Fruit fly (Drosophila melanogaster) whole organism, embryonic: ENCODE results near the gene CG17329.

Source experiments
- C15 ChIP-seq: fragments of 200-800 bp; sonication (Bioruptor generic); IDR thresholded peaks from 3 replicates; pipeline ENCODE4 v1.3.6; 2022; ENCODE audit warnings: missing biosample characterization, missing genetic modification characterization
- CG11398 ChIP-seq: fragments of 200-800 bp; sonication (Bioruptor generic); optimal IDR thresholded peaks from 2 replicates; lab custom pipeline; 2016; ENCODE audit warnings: missing biosample characterization, missing genetic modification characterization
- CG12155 ChIP-seq: fragments of 200-800 bp; sonication (Bioruptor generic); optimal IDR thresholded peaks from 3 replicates; lab custom pipeline; 2016; ENCODE audit warnings: missing biosample characterization, missing genetic modification characterization
- CG12219 ChIP-seq: fragments of 200-800 bp; sonication (Bioruptor generic); optimal IDR thresholded peaks from 3 replicates; lab custom pipeline; 2018; ENCODE audit warnings: missing biosample characterization, mild to moderate bottlenecking, missing genetic modification characterization
- CG13624 ChIP-seq: fragments of 200-800 bp; sonication (Bioruptor generic); optimal IDR thresholded peaks from 2 replicates; lab custom pipeline; 2016; ENCODE audit warnings: missing biosample characterization, missing genetic modification characterization
- CG14965 ChIP-seq: fragments of 200-800 bp; sonication (Bioruptor generic); optimal IDR thresholded peaks from 2 replicates; lab custom pipeline; 2016; ENCODE audit warnings: missing biosample characterization, missing genetic modification characterization, borderline replicate concordance
- CG15011 ChIP-seq: fragments of 200-800 bp; sonication (Bioruptor generic); optimal IDR thresholded peaks from 3 replicates; lab custom pipeline; 2018; ENCODE audit warnings: missing biosample characterization, mild to moderate bottlenecking, missing genetic modification characterization
- CG15601 ChIP-seq: fragments of 200-800 bp; sonication (Bioruptor generic); optimal IDR thresholded peaks from 3 replicates; lab custom pipeline; 2019; ENCODE audit warnings: missing biosample characterization, mild to moderate bottlenecking, missing genetic modification characterization, moderate library complexity
- CG1602 ChIP-seq: fragments of 200-800 bp; sonication (Bioruptor generic); optimal IDR thresholded peaks from 3 replicates; lab custom pipeline; 2016; ENCODE audit warnings: missing biosample characterization, missing genetic modification characterization
- CG1647 ChIP-seq: fragments of 200-800 bp; sonication (Bioruptor generic); optimal IDR thresholded peaks from 3 replicates; lab custom pipeline; 2016; ENCODE audit warnings: missing biosample characterization, missing genetic modification characterization
- CG2116 ChIP-seq: fragments of 200-800 bp; sonication (Bioruptor generic); optimal IDR thresholded peaks from 3 replicates; lab custom pipeline; 2018; ENCODE audit warnings: missing biosample characterization, mild to moderate bottlenecking, missing genetic modification characterization
- CG2120 ChIP-seq: fragments of 200-800 bp; sonication (Bioruptor generic); optimal IDR thresholded peaks from 3 replicates; lab custom pipeline; 2016; ENCODE audit warnings: missing biosample characterization, missing genetic modification characterization
- CG31388 ChIP-seq: fragments of 200-800 bp; sonication (Bioruptor generic); optimal IDR thresholded peaks from 2 replicates; lab custom pipeline; 2016; ENCODE audit warnings: missing biosample characterization, missing genetic modification characterization
- CG3847 ChIP-seq: fragments of 200-800 bp; sonication (Bioruptor generic); IDR thresholded peaks from 2 replicates; pipeline ENCODE4 v1.3.6; 2022; ENCODE audit warnings: missing biosample characterization, missing genetic modification characterization
- CG4360 ChIP-seq: fragments of 200-800 bp; sonication (Bioruptor generic); IDR thresholded peaks from 2 replicates; pipeline ENCODE4 v1.3.6; 2022; ENCODE audit warnings: missing biosample characterization, missing genetic modification characterization
- CG6683 ChIP-seq: fragments of 200-800 bp; sonication (Bioruptor generic); optimal IDR thresholded peaks from 2 replicates; lab custom pipeline; 2017; ENCODE audit warnings: missing biosample characterization, mild to moderate bottlenecking, missing genetic modification characterization, missing genetic modification reagents
- CG6765 ChIP-seq: fragments of 200-800 bp; sonication (Bioruptor generic); optimal IDR thresholded peaks from 3 replicates; lab custom pipeline; 2017; ENCODE audit warnings: missing biosample characterization, mild to moderate bottlenecking, missing genetic modification characterization
- CG6854 ChIP-seq: fragments of 200-800 bp; sonication (Bioruptor generic); optimal IDR thresholded peaks from 3 replicates; lab custom pipeline; 2017; ENCODE audit warnings: missing biosample characterization, mild to moderate bottlenecking, missing genetic modification characterization
- CG7786 ChIP-seq: fragments of 200-800 bp; sonication (Bioruptor generic); optimal IDR thresholded peaks from 2 replicates; lab custom pipeline; 2016; ENCODE audit warnings: missing biosample characterization, missing genetic modification characterization
- CG7963 ChIP-seq: fragments of 200-800 bp; sonication (Bioruptor generic); IDR thresholded peaks from 3 replicates; pipeline ENCODE4 v1.3.6; 2022; ENCODE audit warnings: missing biosample characterization, missing genetic modification characterization; ENCODE audit not compliant: partially characterized antibody
- CG8924 ChIP-seq: fragments of 200-800 bp; optimal IDR thresholded peaks from 3 replicates; lab custom pipeline; 2019; ENCODE audit warnings: missing biosample characterization, mild to moderate bottlenecking, missing genetic modification characterization, moderate library complexity
- CG9817 ChIP-seq: fragments of 200-800 bp; sonication (Bioruptor generic); optimal IDR thresholded peaks from 2 replicates; lab custom pipeline; 2018; ENCODE audit warnings: missing biosample characterization, mild to moderate bottlenecking, missing genetic modification characterization, moderate library complexity
- CG9876 ChIP-seq: fragments of 200-800 bp; sonication (Bioruptor generic); optimal IDR thresholded peaks from 2 replicates; lab custom pipeline; 2016; ENCODE audit warnings: missing biosample characterization, missing genetic modification characterization
- D19B ChIP-seq: fragments of 200-800 bp; sonication (Bioruptor generic); optimal IDR thresholded peaks from 2 replicates; lab custom pipeline; 2017; ENCODE audit warnings: missing biosample characterization, mild to moderate bottlenecking, missing genetic modification characterization
- Dek ChIP-seq: fragments of 200-800 bp; sonication (Bioruptor generic); optimal IDR thresholded peaks from 3 replicates; lab custom pipeline; 2019; ENCODE audit warnings: missing biosample characterization, mild to moderate bottlenecking, missing genetic modification characterization, moderate library complexity
- Ets97D ChIP-seq: fragments of 200-800 bp; sonication (Bioruptor generic); optimal IDR thresholded peaks from 3 replicates; lab custom pipeline; 2016; ENCODE audit warnings: missing biosample characterization, missing genetic modification characterization
- HLH54F ChIP-seq: fragments of 200-800 bp; sonication (Bioruptor generic); optimal IDR thresholded peaks from 3 replicates; lab custom pipeline; 2016; ENCODE audit warnings: missing biosample characterization, missing genetic modification characterization
- Hr51 ChIP-seq, 2 experiments: fragments of 200-800 bp; sonication (Bioruptor generic); optimal IDR thresholded peaks; 2 replicates in 1 of 2; 3 replicates in 1 of 2; lab custom pipeline; 2016 to 2018; ENCODE audit warnings: missing biosample characterization in 2 of 2, missing genetic modification characterization in 2 of 2, mild to moderate bottlenecking in 1 of 2, moderate library complexity in 1 of 2
- Lhr ChIP-seq: fragments of 200-800 bp; sonication (Bioruptor generic); optimal IDR thresholded peaks from 3 replicates; lab custom pipeline; 2017; ENCODE audit warnings: mild to moderate bottlenecking, missing biosample characterization, missing genetic modification reagents, missing genetic modification characterization
- Pdp1 ChIP-seq, 2 experiments: fragments of 200-800 bp; sonication (Bioruptor generic); optimal IDR thresholded peaks; 3 replicates each; lab custom pipeline; 2016; ENCODE audit warnings: missing biosample characterization in 2 of 2, missing genetic modification characterization in 2 of 2, mild to moderate bottlenecking in 1 of 2, moderate library complexity in 1 of 2
- Sox102F ChIP-seq: fragments of 200-800 bp; sonication (Bioruptor generic); optimal IDR thresholded peaks from 2 replicates; lab custom pipeline; 2018; ENCODE audit warnings: missing biosample characterization, mild to moderate bottlenecking, missing genetic modification characterization, moderate library complexity
- Xrp1 ChIP-seq: fragments of 200-800 bp; sonication (Bioruptor generic); IDR thresholded peaks from 2 replicates; pipeline ENCODE4 v1.3.6; 2022; ENCODE audit warnings: missing biosample characterization, missing genetic modification characterization
- abd-A ChIP-seq: fragments of 200-800 bp; sonication (Bioruptor generic); optimal IDR thresholded peaks from 3 replicates; lab custom pipeline; 2019; ENCODE audit warnings: missing biosample characterization, mild to moderate bottlenecking, missing genetic modification characterization, moderate library complexity
- caup ChIP-seq: fragments of 200-800 bp; sonication (Bioruptor generic); optimal IDR thresholded peaks from 3 replicates; lab custom pipeline; 2017; ENCODE audit warnings: missing biosample characterization, mild to moderate bottlenecking, missing genetic modification characterization, moderate library complexity; ENCODE audit not compliant: severe bottlenecking
- corto ChIP-seq: fragments of 200-800 bp; sonication (Bioruptor generic); optimal IDR thresholded peaks from 2 replicates; lab custom pipeline; 2016; ENCODE audit warnings: missing biosample characterization, mild to moderate bottlenecking, missing genetic modification characterization, moderate library complexity
- croc ChIP-seq: fragments of 200-800 bp; sonication (Bioruptor generic); conservative IDR thresholded peaks from 3 replicates; pipeline ENCODE4 v1.3.6; 2022; ENCODE audit warnings: missing biosample characterization, missing genetic modification characterization
- ftz-f1 ChIP-seq: fragments of 200-800 bp; sonication (Bioruptor generic); optimal IDR thresholded peaks from 2 replicates; lab custom pipeline; 2016; ENCODE audit warnings: missing biosample characterization, missing genetic modification characterization
- fu2 ChIP-seq: fragments of 200-800 bp; sonication (Bioruptor generic); optimal IDR thresholded peaks from 2 replicates; lab custom pipeline; 2016; ENCODE audit warnings: missing biosample characterization, missing genetic modification characterization
- gt ChIP-seq: fragments of 200-800 bp; sonication (Bioruptor generic); IDR thresholded peaks from 2 replicates; pipeline ENCODE4 v1.3.6; 2022; ENCODE audit warnings: missing biosample characterization, missing genetic modification characterization
- maf-S ChIP-seq: fragments of 200-800 bp; sonication (Bioruptor generic); optimal IDR thresholded peaks from 2 replicates; lab custom pipeline; 2016; ENCODE audit warnings: missing biosample characterization, missing genetic modification characterization
- nau ChIP-seq: fragments of 200-800 bp; sonication (Bioruptor generic); optimal IDR thresholded peaks from 3 replicates; lab custom pipeline; 2017; ENCODE audit warnings: missing biosample characterization, mild to moderate bottlenecking, missing genetic modification characterization, missing genetic modification reagents
- peb ChIP-seq: fragments of 200-800 bp; sonication (Bioruptor generic); IDR thresholded peaks from 2 replicates; pipeline ENCODE4 v1.3.6; 2022; ENCODE audit warnings: missing biosample characterization, missing genetic modification characterization
- sens-2 ChIP-seq: fragments of 200-800 bp; sonication (Bioruptor generic); IDR thresholded peaks from 2 replicates; pipeline ENCODE4 v1.3.6; 2022; ENCODE audit warnings: missing biosample characterization, missing genetic modification characterization
- slp2 ChIP-seq: fragments of 200-800 bp; sonication (Bioruptor generic); optimal IDR thresholded peaks from 2 replicates; lab custom pipeline; 2016; ENCODE audit warnings: missing biosample characterization, missing genetic modification characterization
- sug ChIP-seq: fragments of 200-800 bp; optimal IDR thresholded peaks from 2 replicates; lab custom pipeline; 2019; ENCODE audit warnings: missing biosample characterization, mild to moderate bottlenecking, missing genetic modification characterization, moderate library complexity
- tio ChIP-seq: fragments of 200-800 bp; sonication (Bioruptor generic); optimal IDR thresholded peaks from 2 replicates; lab custom pipeline; 2017; ENCODE audit warnings: missing biosample characterization, missing genetic modification characterization, inconsistent platforms
- twi ChIP-seq: fragments of 200-800 bp; optimal IDR thresholded peaks from 2 replicates; lab custom pipeline; 2019; ENCODE audit warnings: missing biosample characterization, mild to moderate bottlenecking, missing genetic modification characterization, moderate library complexity
- tx ChIP-seq: fragments of 200-800 bp; sonication (Bioruptor generic); optimal IDR thresholded peaks from 2 replicates; lab custom pipeline; 2016; ENCODE audit warnings: missing biosample characterization, missing genetic modification characterization
- yki ChIP-seq: fragments of >200 bp; optimal IDR thresholded peaks from 3 replicates; lab custom pipeline; 2018
- zfh2 ChIP-seq: fragments of 200-800 bp; sonication (Bioruptor generic); optimal IDR thresholded peaks from 2 replicates; lab custom pipeline; 2016; ENCODE audit warnings: missing biosample characterization, missing genetic modification characterization

Gene CG17329

dm6 chr2L:16286360-16287005 lies 4.6 kb upstream of the CG17329 start (continued):
- TF ChIP-seq Hr51 (GFP tag; optimal IDR thresholded peaks at IDR 0.05; lab: Kevin White, UChicago) (peak; percentile 77 to 90), CG2120 (GFP tag; lab: Kevin White, UChicago) (peak; percentile 94), nau (GFP tag; lab: Kevin White, UChicago) (peak; percentile 83), Xrp1 (GFP tag; lab: Robert Waterston, UW) (no peak), yki (lab: Kevin White, UChicago) (no peak), CG9876 (GFP tag; lab: Kevin White, UChicago) (peak; percentile 68), fu2 (GFP tag; lab: Kevin White, UChicago) (peak; percentile 79), CG15011 (peak; percentile 81), CG13624 (peak; percentile 73), CG12155 (peak; percentile 77), maf-S (peak; percentile 71), CG12219 (GFP tag; lab: Kevin White, UChicago) (peak; percentile 57), zfh2 (GFP tag; lab: Kevin White, UChicago) (peak; percentile 87), CG15601 (tag; lab: Kevin White, UChicago) (peak; percentile 68), sug (tag; lab: Kevin White, UChicago) (peak; percentile 50), caup (GFP tag; lab: Kevin White, UChicago) (peak; percentile 85), slp2 (GFP tag; lab: Kevin White, UChicago) (peak; percentile 52), Lhr (GFP tag; lab: Kevin White, UChicago) (peak; percentile 25), Ets97D (GFP tag; lab: Kevin White, UChicago) (peak; percentile 56), C15 (GFP tag; lab: Robert Waterston, UW) (no peak), CG8924 (tag; lab: Kevin White, UChicago) (peak; percentile 87), CG1647 (GFP tag; lab: Kevin White, UChicago) (peak; percentile 51), CG14965 (GFP tag; lab: Kevin White, UChicago) (no peak), CG4360 (GFP tag; lab: Robert Waterston, UW) (no peak), Pdp1 (GFP tag; optimal IDR thresholded peaks at IDR 0.05; lab: Kevin White, UChicago) (peak in 1 of 2 experiments; percentile 69), CG2116 (peak; percentile 58), CG6765 (peak; percentile 81), sens-2 (no peak), peb (GFP tag; lab: Robert Waterston, UW) (no peak), ftz-f1 (no peak), Sox102F (GFP tag; lab: Kevin White, UChicago) (peak; percentile 87), tx (GFP tag; lab: Kevin White, UChicago) (peak; percentile 82), Dek (tag; lab: Kevin White, UChicago) (peak; percentile 88), CG3847 (GFP tag; lab: Robert Waterston, UW) (no peak), corto (GFP tag; lab: Kevin White, UChicago) (peak; percentile 80), CG31388 (no peak), CG11398 (GFP tag; lab: Kevin White, UChicago) (peak; percentile 64), twi (tag; lab: Kevin White, UChicago) (peak; percentile 63), CG9817 (tag; lab: Kevin White, UChicago) (peak; percentile 74), CG7786 (GFP tag; lab: Kevin White, UChicago) (peak; percentile 81), D19B (GFP tag; lab: Kevin White, UChicago) (peak; percentile 82), HLH54F (GFP tag; lab: Kevin White, UChicago) (peak; percentile 86), CG6854 (GFP tag; lab: Kevin White, UChicago) (peak; percentile 64), abd-A (tag; lab: Kevin White, UChicago) (peak; percentile 84), gt (GFP tag; lab: Robert Waterston, UW) (no peak), croc (peak; percentile 66), CG7963 (no peak), tio (peak; percentile 68), CG6683 (GFP tag; lab: Kevin White, UChicago) (peak; percentile 67), CG1602 (GFP tag; lab: Kevin White, UChicago) (peak; percentile 79)
